Worm (Caenorhabditis elegans): ENCODE results near the gene inx-9.

Gene inx-9

DNA sequence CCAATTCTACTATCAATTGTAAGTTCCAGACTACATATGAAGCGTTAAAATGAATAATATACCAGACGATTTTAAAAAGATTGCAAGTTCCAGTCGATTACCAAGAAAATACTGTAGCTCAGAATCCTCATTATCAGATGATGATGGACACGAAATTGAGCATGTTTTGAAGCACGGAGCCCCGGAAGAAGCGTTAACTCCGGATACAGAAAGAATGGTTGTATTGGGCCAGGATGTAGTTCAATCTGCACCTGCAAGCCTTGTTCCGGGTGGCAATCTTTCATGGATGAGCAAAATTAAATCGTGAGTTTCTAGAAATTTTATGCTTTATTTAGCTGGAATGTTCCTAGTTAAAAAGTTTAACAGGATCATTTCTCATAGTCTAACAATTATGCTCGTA, 8.2 kb upstream of the inx-9 start, which contains the start of gene atg-4.2:
Gene atg-4.2 (plus strand): TSS at position 24 of the 400 bp plus-strand sequence.
- TF ChIP-seq klf-2 (GFP tag; conservative IDR thresholded peaks at IDR 0.05) (no peak), ztf-23 (GFP tag; IDR thresholded peaks at IDR 0.05) (no peak), cog-1 (tag; optimal IDR thresholded peaks at IDR 0.05) (no peak), flt-1 (GFP tag; IDR thresholded peaks at IDR 0.05) (no peak), ref-1 (GFP tag; conservative IDR thresholded peaks at IDR 0.05) (no peak), tab-1 (GFP tag; IDR thresholded peaks at IDR 0.05) (no peak), med-1 (GFP tag; optimal IDR thresholded peaks at IDR 0.05; ENCODE audit: insufficient read depth) (no peak), ztf-29 (GFP tag; IDR thresholded peaks at IDR 0.05) (no peak), T22C8.4 (GFP tag; IDR thresholded peaks at IDR 0.05) (no peak)

DNA sequence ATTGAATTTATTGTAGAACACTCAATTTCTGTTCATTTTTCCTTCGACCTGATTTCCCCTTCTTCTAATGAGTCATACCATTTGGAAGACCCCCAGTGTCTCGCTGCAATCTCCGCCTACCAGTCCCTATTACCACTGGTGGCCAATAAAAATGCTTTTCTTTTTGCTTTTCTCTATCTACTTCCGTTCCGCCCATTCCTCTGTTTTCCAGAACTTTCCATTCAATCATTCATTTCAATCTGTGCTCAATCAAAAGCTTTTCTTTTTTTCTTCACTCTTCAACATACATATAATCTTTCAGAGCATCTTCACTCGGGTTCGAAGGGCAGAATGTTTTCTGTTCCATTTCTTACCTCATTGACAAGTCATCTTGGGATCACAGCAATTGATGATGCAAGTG, 2.6 kb upstream of the inx-9 start, which contains the start of gene inx-8:
Gene inx-8 (plus strand): TSS at position 301 of the 400 bp plus-strand sequence.
- TF ChIP-seq ztf-23 (GFP tag; IDR thresholded peaks at IDR 0.05) = no peak
- no peak for TF ChIP-seq tab-1 (GFP tag; IDR thresholded peaks at IDR 0.05)
- TF ChIP-seq ztf-29 (GFP tag; IDR thresholded peaks at IDR 0.05) = no peak
- no peak for TF ChIP-seq ref-1 (GFP tag; conservative IDR thresholded peaks at IDR 0.05)

DNA sequence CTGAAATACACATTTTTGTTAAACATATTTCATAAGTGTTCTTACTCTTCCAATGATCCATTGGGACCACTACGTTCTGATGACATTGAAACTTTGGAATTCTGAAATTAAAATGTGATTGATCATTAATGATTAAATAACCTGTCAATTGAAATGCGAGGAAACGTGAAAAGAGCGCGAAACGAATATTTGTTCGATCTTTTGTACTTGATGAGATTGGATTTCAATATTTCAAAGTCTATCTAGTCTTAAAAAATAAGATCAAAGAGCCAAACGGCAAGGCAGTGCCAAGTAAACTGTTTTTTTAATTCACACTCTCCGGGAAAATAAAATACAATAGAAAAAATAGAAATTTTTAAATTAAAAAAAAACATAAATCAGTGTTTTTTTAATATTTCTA, 5.8 kb downstream of the inx-9 start, which contains the start of gene ZK792.4:
Gene ZK792.4 (minus strand): TSS at position 101 of the 400 bp plus-strand sequence.
- TF ChIP-seq T22C8.4 (GFP tag; IDR thresholded peaks at IDR 0.05) = no peak
- no peak for TF ChIP-seq tab-1 (GFP tag; IDR thresholded peaks at IDR 0.05)
- TF ChIP-seq flt-1 (GFP tag; IDR thresholded peaks at IDR 0.05) = no peak
- TF ChIP-seq med-1 (GFP tag; optimal IDR thresholded peaks at IDR 0.05; ENCODE audit: insufficient read depth) = no peak
- TF ChIP-seq klf-2 (GFP tag; conservative IDR thresholded peaks at IDR 0.05) = no peak
- no peak for TF ChIP-seq cog-1 (tag; optimal IDR thresholded peaks at IDR 0.05)
- no peak for TF ChIP-seq ztf-29 (GFP tag; IDR thresholded peaks at IDR 0.05)
- TF ChIP-seq ref-1 (GFP tag; conservative IDR thresholded peaks at IDR 0.05) = no peak
- TF ChIP-seq ztf-23 (GFP tag; IDR thresholded peaks at IDR 0.05) = no peak

DNA sequence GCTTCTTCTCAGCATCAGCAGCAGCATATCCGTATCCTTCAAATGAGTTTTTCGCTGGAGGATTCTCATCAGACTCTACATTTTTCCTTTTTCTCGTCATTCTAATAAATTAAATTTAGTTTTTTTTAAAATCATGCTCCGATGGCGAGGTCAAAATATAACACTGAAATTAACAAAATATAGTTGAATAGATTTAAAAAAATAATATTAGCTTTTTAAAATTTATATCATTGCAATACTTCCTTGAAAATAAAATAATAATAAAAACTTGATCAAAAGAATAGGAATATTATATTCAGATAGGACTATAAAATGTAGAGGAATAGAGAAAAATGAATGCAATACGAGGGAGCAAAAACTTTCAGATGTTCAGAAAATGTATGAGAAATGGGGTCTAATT, 11.9 kb downstream of the inx-9 start, which contains the start of gene ZK792.5:
Gene ZK792.5 (minus strand): TSS at position 101 of the 400 bp plus-strand sequence.
- TF ChIP-seq cog-1 (tag; optimal IDR thresholded peaks at IDR 0.05) (no peak), klf-2 (GFP tag; conservative IDR thresholded peaks at IDR 0.05) (no peak), tab-1 (GFP tag; IDR thresholded peaks at IDR 0.05) (no peak), ztf-29 (GFP tag; IDR thresholded peaks at IDR 0.05) (no peak), ztf-23 (GFP tag; IDR thresholded peaks at IDR 0.05) (no peak), med-1 (GFP tag; optimal IDR thresholded peaks at IDR 0.05; ENCODE audit: insufficient read depth) (no peak), flt-1 (GFP tag; IDR thresholded peaks at IDR 0.05) (no peak), T22C8.4 (GFP tag; IDR thresholded peaks at IDR 0.05) (no peak)

DNA sequence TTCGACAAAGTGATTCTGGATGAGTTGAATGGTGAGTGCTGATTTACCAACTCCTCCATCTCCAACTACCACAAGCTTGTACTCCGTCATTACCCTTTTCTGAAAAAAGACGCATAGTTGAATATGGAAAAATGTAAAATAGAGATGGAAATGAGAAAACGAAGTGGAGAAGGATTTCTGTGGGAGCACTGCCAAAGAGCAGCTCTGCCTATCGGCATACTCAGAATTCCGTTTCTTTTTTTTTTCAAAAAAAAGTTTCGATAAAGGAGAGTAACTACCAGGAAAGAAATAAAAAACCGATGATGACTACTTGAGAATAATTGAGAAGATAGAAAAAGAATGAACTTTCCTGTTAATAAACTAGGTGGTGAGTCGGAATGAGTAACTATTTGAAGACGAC, 14.8 kb downstream of the inx-9 start, which contains the start of gene let-60:
Gene let-60 (minus strand): TSS at position 101 of the 400 bp plus-strand sequence.
- TF ChIP-seq med-1 (GFP tag; optimal IDR thresholded peaks at IDR 0.05; ENCODE audit: insufficient read depth) (no peak), ref-1 (GFP tag; conservative IDR thresholded peaks at IDR 0.05) (no peak), flt-1 (GFP tag; IDR thresholded peaks at IDR 0.05) (no peak), tab-1 (GFP tag; IDR thresholded peaks at IDR 0.05) (no peak), ztf-23 (GFP tag; IDR thresholded peaks at IDR 0.05) (no peak), klf-2 (GFP tag; conservative IDR thresholded peaks at IDR 0.05) (no peak), ztf-29 (GFP tag; IDR thresholded peaks at IDR 0.05) (no peak), cog-1 (tag; optimal IDR thresholded peaks at IDR 0.05) (no peak), T22C8.4 (GFP tag; IDR thresholded peaks at IDR 0.05) (no peak)

DNA sequence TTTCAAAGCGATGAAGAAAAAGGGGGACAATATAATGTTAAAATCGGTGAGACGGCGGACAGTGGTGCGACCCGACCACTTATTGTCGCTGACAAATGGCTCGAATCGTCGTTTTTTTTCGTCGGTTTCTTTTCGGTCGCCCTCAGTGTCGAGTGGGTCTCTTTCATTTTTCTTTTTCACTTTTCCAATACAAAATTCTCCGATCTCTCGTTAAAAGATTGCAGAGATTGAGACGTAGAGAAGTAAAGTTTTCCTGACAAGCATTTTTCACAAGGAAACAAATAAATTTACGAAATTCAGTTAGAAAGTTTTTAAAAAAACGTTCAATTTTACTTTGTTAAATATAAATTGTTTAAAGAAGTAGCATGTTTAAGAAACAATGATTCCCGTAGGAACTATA, 15.4 kb downstream of the inx-9 start:
- TF ChIP-seq ztf-23 (GFP tag; IDR thresholded peaks at IDR 0.05) (no peak), ref-1 (GFP tag; conservative IDR thresholded peaks at IDR 0.05) (no peak), T22C8.4 (GFP tag; IDR thresholded peaks at IDR 0.05) (no peak), flt-1 (GFP tag; IDR thresholded peaks at IDR 0.05) (no peak)

DNA sequence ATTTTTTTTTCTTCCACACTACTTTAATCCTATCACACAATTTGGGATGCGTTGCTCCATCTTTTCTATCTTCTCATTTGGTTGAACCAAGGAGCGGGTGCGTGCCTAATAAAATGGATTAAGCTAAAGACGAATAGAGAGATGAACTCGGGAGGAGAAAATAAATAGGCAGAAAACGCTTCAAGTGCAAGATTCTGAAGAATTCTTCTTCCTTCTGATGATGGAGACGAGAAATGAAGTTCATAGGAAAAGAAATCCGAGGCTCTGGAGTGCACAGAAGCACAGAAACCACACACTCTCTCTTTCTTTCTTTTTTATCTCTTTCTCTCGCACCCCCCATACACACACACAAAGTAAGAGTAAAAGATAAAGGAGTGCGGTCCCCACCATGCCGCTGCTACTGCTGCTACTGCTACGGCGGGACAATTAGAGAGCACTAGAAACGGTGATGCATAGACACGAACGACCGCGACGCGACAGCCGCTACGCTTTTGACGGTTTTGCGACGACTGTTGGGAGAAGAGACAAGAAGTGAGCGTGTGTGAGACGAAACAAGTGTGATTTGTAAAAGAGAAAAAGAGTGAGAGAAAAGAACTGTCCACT, 16.0 kb downstream of the inx-9 start:
- TF ChIP-seq ref-1 (GFP tag; conservative IDR thresholded peaks at IDR 0.05) (no peak), cog-1 (tag; optimal IDR thresholded peaks at IDR 0.05) (peak; percentile 52), med-1 (GFP tag; optimal IDR thresholded peaks at IDR 0.05; ENCODE audit: insufficient read depth) (no peak), flt-1 (GFP tag; IDR thresholded peaks at IDR 0.05) (0 out of 2 replicates have a peak, but pooled peaks have one; percentile 66), ztf-23 (GFP tag; IDR thresholded peaks at IDR 0.05) (0 out of 2 replicates have a peak, but pooled peaks have one; percentile 14), ztf-29 (GFP tag; IDR thresholded peaks at IDR 0.05) (peak; percentile 10; the same call in 1 of the 2 replicates)

DNA sequence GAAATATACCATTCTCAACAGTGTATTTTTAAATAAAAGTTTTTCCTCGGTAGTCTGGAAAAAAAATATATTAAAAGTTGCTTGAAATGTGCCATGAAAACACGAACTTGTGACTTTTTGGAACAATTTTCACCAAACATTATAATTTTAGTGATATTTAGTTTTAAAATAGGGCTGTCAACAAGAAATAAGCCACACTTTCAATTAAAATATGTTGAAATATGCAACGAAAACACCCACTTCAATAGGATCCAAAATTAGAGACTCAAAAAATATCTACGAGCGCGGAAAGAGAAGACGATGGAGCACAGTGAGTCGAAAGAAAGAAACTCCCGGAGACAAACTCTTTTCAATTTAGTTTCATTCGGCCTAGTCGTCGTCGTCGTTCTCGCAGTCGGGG, 17.3 kb downstream of the inx-9 start, which contains the start of gene ZK792.12:
Gene ZK792.12 (plus strand): TSS at position 301 of the 400 bp plus-strand sequence.
- TF ChIP-seq ztf-29 (GFP tag; IDR thresholded peaks at IDR 0.05) (no peak), ztf-23 (GFP tag; IDR thresholded peaks at IDR 0.05) (no peak), flt-1 (GFP tag; IDR thresholded peaks at IDR 0.05) (no peak), T22C8.4 (GFP tag; IDR thresholded peaks at IDR 0.05) (no peak)

DNA sequence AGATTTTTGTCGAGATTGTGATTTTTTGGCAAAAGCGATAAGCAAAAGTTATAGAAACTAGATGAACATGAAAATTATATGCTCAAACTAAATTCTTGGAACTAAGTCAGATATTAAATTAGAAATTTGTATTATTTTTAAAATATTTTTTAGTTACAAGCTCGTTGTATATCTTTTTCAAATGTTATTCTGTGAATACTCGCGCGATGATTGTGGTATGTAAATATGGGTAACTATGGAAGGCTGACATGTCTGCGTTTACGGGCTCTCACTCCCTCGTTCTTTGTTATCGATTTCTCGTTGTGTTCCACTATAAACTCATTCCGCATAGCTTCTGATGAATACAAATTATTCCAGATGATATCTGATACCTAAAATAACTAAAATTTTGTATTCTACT, 18.0 kb downstream of the inx-9 start, which contains the start of gene ZK792.7:
Gene ZK792.7 (plus strand): TSS at position 301 of the 400 bp plus-strand sequence.
- no peak for TF ChIP-seq T22C8.4 (GFP tag; IDR thresholded peaks at IDR 0.05)
- TF ChIP-seq cog-1 (tag; optimal IDR thresholded peaks at IDR 0.05) = no peak
- no peak for TF ChIP-seq ref-1 (GFP tag; conservative IDR thresholded peaks at IDR 0.05)
- no peak for TF ChIP-seq ztf-23 (GFP tag; IDR thresholded peaks at IDR 0.05)
- TF ChIP-seq ztf-29 (GFP tag; IDR thresholded peaks at IDR 0.05) = no peak
- TF ChIP-seq med-1 (GFP tag; optimal IDR thresholded peaks at IDR 0.05; ENCODE audit: insufficient read depth) = no peak

DNA sequence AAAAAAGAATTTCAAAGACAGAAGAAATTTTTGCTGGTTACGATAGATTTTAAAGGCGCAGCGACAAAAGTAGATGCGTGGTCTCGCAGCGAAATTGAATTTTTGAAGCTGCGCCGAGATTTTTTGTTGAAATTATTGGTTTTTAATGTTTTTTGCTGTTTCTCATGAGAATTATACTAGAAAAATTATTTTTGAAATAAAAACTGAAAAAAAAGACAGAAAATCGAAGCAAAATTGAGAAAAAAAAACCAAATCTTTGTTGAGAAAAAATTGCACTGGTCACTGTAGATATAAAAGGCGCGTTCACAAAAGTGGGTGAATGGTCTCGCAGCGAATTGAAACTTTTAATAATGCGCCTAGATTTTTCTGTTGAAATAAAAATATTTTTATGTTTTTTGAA, 19.5 kb downstream of the inx-9 start:
- TF ChIP-seq klf-2 (GFP tag; conservative IDR thresholded peaks at IDR 0.05) = no peak
- no peak for TF ChIP-seq med-1 (GFP tag; optimal IDR thresholded peaks at IDR 0.05; ENCODE audit: insufficient read depth)
- TF ChIP-seq tab-1 (GFP tag; IDR thresholded peaks at IDR 0.05) = no peak
- no peak for TF ChIP-seq ref-1 (GFP tag; conservative IDR thresholded peaks at IDR 0.05)
- TF ChIP-seq cog-1 (tag; optimal IDR thresholded peaks at IDR 0.05) = no peak
- no peak for TF ChIP-seq ztf-23 (GFP tag; IDR thresholded peaks at IDR 0.05)
- no peak for TF ChIP-seq ztf-29 (GFP tag; IDR thresholded peaks at IDR 0.05)
- no peak for TF ChIP-seq T22C8.4 (GFP tag; IDR thresholded peaks at IDR 0.05)
- no peak for TF ChIP-seq flt-1 (GFP tag; IDR thresholded peaks at IDR 0.05)
